Fruit fly (Drosophila melanogaster) whole organism, embryonic: ENCODE data around the gene Cpr31A.

Experiments used
- CG10543 ChIP-seq: fragments of 200-800 bp; sonication (Bioruptor generic); optimal IDR thresholded peaks from 3 replicates; lab custom pipeline; 2017; ENCODE audit warnings: missing biosample characterization, mild to moderate bottlenecking, missing genetic modification characterization, moderate library complexity
- CG10565 ChIP-seq: fragments of 200-800 bp; sonication (Bioruptor generic); optimal IDR thresholded peaks from 3 replicates; lab custom pipeline; 2016; ENCODE audit warnings: missing biosample characterization, mild to moderate bottlenecking, missing genetic modification characterization
- CG11398 ChIP-seq: fragments of 200-800 bp; sonication (Bioruptor generic); optimal IDR thresholded peaks from 2 replicates; lab custom pipeline; 2016; ENCODE audit warnings: missing biosample characterization, missing genetic modification characterization
- CG11456 ChIP-seq: fragments of 200-800 bp; sonication (Bioruptor generic); IDR thresholded peaks from 3 replicates; pipeline ENCODE4 v1.3.6; 2022; ENCODE audit warnings: missing biosample characterization, missing genetic modification characterization
- CG12299 ChIP-seq: fragments of 200-800 bp; sonication (Bioruptor generic); optimal IDR thresholded peaks from 2 replicates; lab custom pipeline; 2018; ENCODE audit warnings: missing biosample characterization, mild to moderate bottlenecking, missing genetic modification characterization
- CG14014 ChIP-seq: fragments of 200-800 bp; sonication (Bioruptor generic); IDR thresholded peaks from 2 replicates; pipeline ENCODE4 v1.3.6; 2022; ENCODE audit warnings: missing biosample characterization, missing genetic modification characterization
- CG14050 ChIP-seq: fragments of 200-800 bp; sonication (Bioruptor generic); IDR thresholded peaks from 3 replicates; pipeline ENCODE4 v1.3.6; 2022; ENCODE audit warnings: missing biosample characterization, missing genetic modification characterization
- CG15011 ChIP-seq: fragments of 200-800 bp; sonication (Bioruptor generic); optimal IDR thresholded peaks from 3 replicates; lab custom pipeline; 2018; ENCODE audit warnings: missing biosample characterization, mild to moderate bottlenecking, missing genetic modification characterization
- CG16813 ChIP-seq: fragments of 200-800 bp; sonication (Bioruptor generic); IDR thresholded peaks from 3 replicates; pipeline ENCODE4 v1.3.6; 2022; ENCODE audit warnings: missing biosample characterization, missing genetic modification characterization; ENCODE audit not compliant: partially characterized antibody
- CG17385 ChIP-seq: fragments of 200-800 bp; sonication (Bioruptor generic); optimal IDR thresholded peaks from 3 replicates; lab custom pipeline; 2018; ENCODE audit warnings: missing biosample characterization, mild to moderate bottlenecking, missing genetic modification characterization
- CG18764 ChIP-seq: fragments of 200-800 bp; sonication (Bioruptor generic); optimal IDR thresholded peaks from 3 replicates; lab custom pipeline; 2016; ENCODE audit warnings: missing biosample characterization, missing genetic modification characterization
- CG2199 ChIP-seq: fragments of 200-800 bp; sonication (Bioruptor generic); IDR thresholded peaks from 3 replicates; pipeline ENCODE4 v1.3.6; 2022; ENCODE audit warnings: missing biosample characterization, missing genetic modification characterization
- CG3065 ChIP-seq: fragments of 200-800 bp; sonication (Bioruptor generic); optimal IDR thresholded peaks from 2 replicates; lab custom pipeline; 2016; ENCODE audit warnings: missing biosample characterization, missing genetic modification characterization
- CG31224 ChIP-seq: fragments of 200-800 bp; sonication (Bioruptor generic); IDR thresholded peaks from 2 replicates; pipeline ENCODE4 v1.3.6; 2022; ENCODE audit warnings: missing biosample characterization, missing genetic modification characterization
- CG3407 ChIP-seq: fragments of 200-800 bp; sonication (Bioruptor generic); optimal IDR thresholded peaks from 2 replicates; lab custom pipeline; 2018; ENCODE audit warnings: missing biosample characterization, mild to moderate bottlenecking, missing genetic modification characterization
- CG34224 ChIP-seq: fragments of 200-800 bp; sonication (Bioruptor generic); IDR thresholded peaks from 3 replicates; pipeline ENCODE4 v1.3.6; 2022; ENCODE audit warnings: missing biosample characterization, missing genetic modification characterization; ENCODE audit not compliant: partially characterized antibody
- CG4360 ChIP-seq: fragments of 200-800 bp; sonication (Bioruptor generic); IDR thresholded peaks from 2 replicates; pipeline ENCODE4 v1.3.6; 2022; ENCODE audit warnings: missing biosample characterization, missing genetic modification characterization
- CG43689 ChIP-seq: fragments of 200-800 bp; sonication (Bioruptor generic); IDR thresholded peaks from 2 replicates; pipeline ENCODE4 v1.3.6; 2022; ENCODE audit warnings: missing biosample characterization, missing genetic modification characterization
- CG6683 ChIP-seq: fragments of 200-800 bp; sonication (Bioruptor generic); optimal IDR thresholded peaks from 2 replicates; lab custom pipeline; 2017; ENCODE audit warnings: missing biosample characterization, mild to moderate bottlenecking, missing genetic modification characterization, missing genetic modification reagents
- CG7271 ChIP-seq: fragments of 200-800 bp; sonication (Bioruptor generic); optimal IDR thresholded peaks from 2 replicates; lab custom pipeline; 2018; ENCODE audit warnings: missing biosample characterization, mild to moderate bottlenecking, missing genetic modification characterization, moderate library complexity
- CG7987 ChIP-seq: fragments of 200-800 bp; sonication (Bioruptor generic); optimal IDR thresholded peaks from 2 replicates; lab custom pipeline; 2018; ENCODE audit warnings: missing biosample characterization, mild to moderate bottlenecking, missing genetic modification characterization, moderate library complexity
- CG9215 ChIP-seq: fragments of 200-800 bp; sonication (Bioruptor generic); IDR thresholded peaks from 2 replicates; pipeline ENCODE4 v1.3.6; 2022; ENCODE audit warnings: missing biosample characterization, missing genetic modification characterization
- CG9609 ChIP-seq: fragments of 200-800 bp; sonication (Bioruptor generic); optimal IDR thresholded peaks from 3 replicates; lab custom pipeline; 2016; ENCODE audit warnings: missing biosample characterization, missing genetic modification characterization
- CG9817 ChIP-seq: fragments of 200-800 bp; sonication (Bioruptor generic); optimal IDR thresholded peaks from 2 replicates; lab custom pipeline; 2018; ENCODE audit warnings: missing biosample characterization, mild to moderate bottlenecking, missing genetic modification characterization, moderate library complexity
- CTCF ChIP-seq: fragments of 200-800 bp; sonication (Bioruptor generic); optimal IDR thresholded peaks from 2 replicates; lab custom pipeline; 2017; ENCODE audit warnings: missing biosample characterization, mild to moderate bottlenecking, missing genetic modification characterization, moderate library complexity
- Chrac-16 ChIP-seq: fragments of 200-800 bp; sonication (Bioruptor generic); optimal IDR thresholded peaks from 3 replicates; lab custom pipeline; 2016; ENCODE audit warnings: missing biosample characterization, missing genetic modification characterization
- Dad ChIP-seq: fragments of 200-800 bp; sonication (Bioruptor generic); optimal IDR thresholded peaks from 3 replicates; lab custom pipeline; 2016; ENCODE audit warnings: missing biosample characterization, missing genetic modification characterization
- Eip74EF ChIP-seq, 2 experiments: fragments of 200-800 bp in 1 of 2; fragments of >200 bp in 1 of 2; sonication (Bioruptor generic) in 1 of 2; optimal IDR thresholded peaks; 2 replicates each; lab custom pipeline; 2017 to 2019; ENCODE audit warnings: missing biosample characterization in 2 of 2, missing genetic modification characterization in 2 of 2, mild to moderate bottlenecking in 1 of 2, moderate library complexity in 1 of 2
- GATAe ChIP-seq: fragments of 200-800 bp; sonication (Bioruptor generic); conservative IDR thresholded peaks from 2 replicates; pipeline ENCODE4 v1.3.6; 2022; ENCODE audit warnings: missing biosample characterization, missing genetic modification characterization
- Gsc ChIP-seq: fragments of 200-800 bp; sonication (Bioruptor generic); IDR thresholded peaks from 2 replicates; pipeline ENCODE4 v1.3.6; 2022; ENCODE audit warnings: missing biosample characterization, missing genetic modification characterization
- HHEX ChIP-seq: fragments of 200-800 bp; sonication (Bioruptor generic); optimal IDR thresholded peaks from 3 replicates; lab custom pipeline; 2017; ENCODE audit warnings: missing biosample characterization, mild to moderate bottlenecking, missing genetic modification characterization, missing genetic modification reagents
- HLH4C ChIP-seq: fragments of 200-800 bp; sonication (Bioruptor generic); IDR thresholded peaks from 3 replicates; pipeline ENCODE4 v1.3.6; 2022; ENCODE audit warnings: missing biosample characterization, missing genetic modification characterization; ENCODE audit not compliant: partially characterized antibody
- Hr51 ChIP-seq, 2 experiments: fragments of 200-800 bp; sonication (Bioruptor generic); optimal IDR thresholded peaks; 2 replicates in 1 of 2; 3 replicates in 1 of 2; lab custom pipeline; 2016 to 2018; ENCODE audit warnings: missing biosample characterization in 2 of 2, missing genetic modification characterization in 2 of 2, mild to moderate bottlenecking in 1 of 2, moderate library complexity in 1 of 2
- Lim3 ChIP-seq: fragments of 200-800 bp; sonication (Bioruptor generic); IDR thresholded peaks from 2 replicates; pipeline ENCODE4 v1.3.6; 2022; ENCODE audit warnings: missing biosample characterization, missing genetic modification characterization
- Mad ChIP-seq: fragments of 200-800 bp; sonication (Bioruptor generic); optimal IDR thresholded peaks from 2 replicates; lab custom pipeline; 2016; ENCODE audit warnings: missing biosample characterization, missing genetic modification characterization
- Oli ChIP-seq: fragments of 200-800 bp; sonication (Bioruptor generic); optimal IDR thresholded peaks from 2 replicates; lab custom pipeline; 2018; ENCODE audit warnings: missing biosample characterization, mild to moderate bottlenecking, missing genetic modification characterization, moderate library complexity
- Stat92E ChIP-seq, 3 experiments: fragments of >200 bp in 2 of 3; fragments of 200-800 bp in 1 of 3; sonication (Bioruptor generic) in 1 of 3; optimal IDR thresholded peaks; 2 replicates each; lab custom pipeline; 2017 to 2019; ENCODE audit warnings: missing biosample characterization in 3 of 3, missing genetic modification characterization in 3 of 3, mild to moderate bottlenecking in 1 of 3, moderate library complexity in 1 of 3
- Taf1 ChIP-seq: fragments of 200-800 bp; sonication (Bioruptor generic); IDR thresholded peaks from 2 replicates; pipeline ENCODE4 v1.3.6; 2022; ENCODE audit warnings: missing biosample characterization, missing genetic modification characterization
- Tbp ChIP-seq: fragments of >200 bp; optimal IDR thresholded peaks from 2 replicates; lab custom pipeline; 2018; ENCODE audit warnings: missing biosample characterization, missing genetic modification characterization
- Xbp1 ChIP-seq: fragments of 200-800 bp; sonication (Bioruptor generic); optimal IDR thresholded peaks from 3 replicates; lab custom pipeline; 2016; ENCODE audit warnings: missing biosample characterization, mild to moderate bottlenecking, missing genetic modification characterization
- YL-1 ChIP-seq: fragments of 200-800 bp; sonication (Bioruptor generic); optimal IDR thresholded peaks from 3 replicates; lab custom pipeline; 2017; ENCODE audit warnings: missing biosample characterization, mild to moderate bottlenecking, missing genetic modification characterization
- ase ChIP-seq: fragments of 200-800 bp; sonication (Bioruptor generic); IDR thresholded peaks from 3 replicates; pipeline ENCODE4 v1.3.6; 2022; ENCODE audit warnings: missing biosample characterization, missing genetic modification characterization
- cg ChIP-seq: fragments of 200-800 bp; sonication (Bioruptor generic); optimal IDR thresholded peaks from 3 replicates; lab custom pipeline; 2019; ENCODE audit warnings: missing biosample characterization, mild to moderate bottlenecking, missing genetic modification characterization, moderate library complexity
- crc ChIP-seq: fragments of 200-800 bp; sonication (Bioruptor generic); optimal IDR thresholded peaks from 2 replicates; lab custom pipeline; 2016; ENCODE audit warnings: missing biosample characterization, missing genetic modification characterization
- gt ChIP-seq: fragments of 200-800 bp; sonication (Bioruptor generic); IDR thresholded peaks from 2 replicates; pipeline ENCODE4 v1.3.6; 2022; ENCODE audit warnings: missing biosample characterization, missing genetic modification characterization
- oc ChIP-seq: fragments of 200-800 bp; sonication (Bioruptor generic); optimal IDR thresholded peaks from 2 replicates; lab custom pipeline; 2018; ENCODE audit warnings: missing biosample characterization, mild to moderate bottlenecking, missing genetic modification characterization, moderate library complexity
- odd ChIP-seq: fragments of 200-800 bp; sonication (Bioruptor generic); optimal IDR thresholded peaks from 2 replicates; lab custom pipeline; 2017; ENCODE audit warnings: missing biosample characterization, mild to moderate bottlenecking, missing genetic modification characterization
- psq ChIP-seq: fragments of 200-800 bp; sonication (Bioruptor generic); optimal IDR thresholded peaks from 2 replicates; lab custom pipeline; 2017; ENCODE audit warnings: missing biosample characterization, missing genetic modification characterization
- scrt ChIP-seq: fragments of 200-800 bp; sonication (Bioruptor generic); optimal IDR thresholded peaks from 2 replicates; lab custom pipeline; 2018; ENCODE audit warnings: missing biosample characterization, mild to moderate bottlenecking, missing genetic modification characterization, moderate library complexity
- stwl ChIP-seq: fragments of 200-800 bp; sonication (Bioruptor generic); optimal IDR thresholded peaks from 3 replicates; lab custom pipeline; 2018; ENCODE audit warnings: missing biosample characterization, mild to moderate bottlenecking, missing genetic modification characterization, moderate library complexity
- zen2 ChIP-seq: fragments of 200-800 bp; sonication (Bioruptor generic); IDR thresholded peaks from 3 replicates; pipeline ENCODE4 v1.3.6; 2022; ENCODE audit warnings: missing biosample characterization, missing genetic modification characterization; ENCODE audit not compliant: partially characterized antibody
- zf30C ChIP-seq: fragments of 200-800 bp; sonication (Bioruptor generic); optimal IDR thresholded peaks from 3 replicates; lab custom pipeline; 2018; ENCODE audit warnings: missing biosample characterization, mild to moderate bottlenecking, missing genetic modification characterization

Gene Cpr31A

dm6 chr2L:10009293-10009695, 44.7 kb upstream of the Cpr31A start, which contains the start of gene Trp1 (continued):
- no peak for TF ChIP-seq CG17385 (GFP tag; lab: Kevin White, UChicago)
- no peak for TF ChIP-seq GATAe (GFP tag; lab: Robert Waterston, UW)
- no peak for TF ChIP-seq Lim3
- no peak for TF ChIP-seq Xbp1 (GFP tag; lab: Kevin White, UChicago)
- no peak for TF ChIP-seq Stat92E (GFP tag; optimal IDR thresholded peaks at IDR 0.05; lab: Kevin White, UChicago)
- no peak for TF ChIP-seq CG14014 (GFP tag; lab: Robert Waterston, UW)
- peak; percentile 63 for TF ChIP-seq stwl (tag; lab: Kevin White, UChicago)
- TF ChIP-seq Chrac-16 (GFP tag; lab: Kevin White, UChicago) = no peak
- TF ChIP-seq CG9215 (GFP tag; lab: Robert Waterston, UW) = no peak
- no peak for TF ChIP-seq CG14050 (GFP tag; lab: Robert Waterston, UW)
- no peak for TF ChIP-seq ase (GFP tag; lab: Robert Waterston, UW)
- TF ChIP-seq YL-1 (GFP tag; lab: Kevin White, UChicago) = peak; percentile 73
- TF ChIP-seq CG31224 (GFP tag; lab: Robert Waterston, UW) = no peak
- peak; percentile 87 for TF ChIP-seq HLH4C (GFP tag; lab: Robert Waterston, UW)
- TF ChIP-seq CG18764 (GFP tag; lab: Kevin White, UChicago) = no peak
- no peak for TF ChIP-seq crc
- TF ChIP-seq CTCF = no peak
- no peak for TF ChIP-seq oc (tag; lab: Kevin White, UChicago)
- TF ChIP-seq CG7271 (tag; lab: Kevin White, UChicago) = no peak
- TF ChIP-seq CG4360 (GFP tag; lab: Robert Waterston, UW) = no peak
- no peak for TF ChIP-seq zf30C (GFP tag; lab: Kevin White, UChicago)
- TF ChIP-seq Gsc (GFP tag; lab: Robert Waterston, UW) = no peak
- peak; percentile 90; the same call in 2 of the 3 replicates for TF ChIP-seq zen2 (GFP tag; lab: Robert Waterston, UW)
- no peak for TF ChIP-seq psq (GFP tag; lab: Kevin White, UChicago)
- TF ChIP-seq CG10543 (GFP tag; lab: Kevin White, UChicago) = no peak
- TF ChIP-seq CG16813 (GFP tag; lab: Robert Waterston, UW) = peak; percentile 92
- TF ChIP-seq CG10565 = no peak
- peak in 1 of 2 experiments; percentile 12 for TF ChIP-seq Hr51 (GFP tag; optimal IDR thresholded peaks at IDR 0.05; lab: Kevin White, UChicago)
- TF ChIP-seq CG3407 (GFP tag; lab: Kevin White, UChicago) = no peak
- TF ChIP-seq CG11456 = no peak
- no peak for TF ChIP-seq Mad (GFP tag; lab: Kevin White, UChicago)
- TF ChIP-seq CG43689 (GFP tag; lab: Robert Waterston, UW) = no peak
- no peak for TF ChIP-seq CG3065
- TF ChIP-seq cg (GFP tag; lab: Kevin White, UChicago) = no peak
- no peak for TF ChIP-seq scrt (GFP tag; lab: Kevin White, UChicago)
- TF ChIP-seq CG2199 = no peak
- TF ChIP-seq Oli = no peak
- no peak for TF ChIP-seq CG11398
- TF ChIP-seq CG12299 (tag; lab: Kevin White, UChicago) = no peak
- TF ChIP-seq Taf1 (GFP tag; lab: Robert Waterston, UW) = no peak
- no peak for TF ChIP-seq HHEX
- TF ChIP-seq gt (GFP tag; lab: Robert Waterston, UW) = no peak
- no peak for TF ChIP-seq CG15011
- TF ChIP-seq CG9817 = no peak
- no peak for TF ChIP-seq CG7987 (GFP tag; lab: Kevin White, UChicago)
- no peak for TF ChIP-seq CG9609 (GFP tag; lab: Kevin White, UChicago)
- peak; percentile 90 for TF ChIP-seq CG34224 (GFP tag; lab: Robert Waterston, UW)
- no peak for TF ChIP-seq Tbp (GFP tag; lab: Kevin White, UChicago)
- TF ChIP-seq CG6683 = no peak
- TF ChIP-seq odd (GFP tag; lab: Kevin White, UChicago) = no peak
- no peak for TF ChIP-seq Eip74EF (GFP tag; optimal IDR thresholded peaks at IDR 0.05; lab: Kevin White, UChicago)
- no peak for TF ChIP-seq Dad (GFP tag; lab: Kevin White, UChicago)
